Fruit fly (Drosophila melanogaster) whole organism, embryonic: ENCODE results near the gene Piezo.

ENCODE experiments used
- ATbp ChIP-seq: fragments of 200-800 bp; sonication (Bioruptor generic); optimal IDR thresholded peaks from 2 replicates; lab custom pipeline; 2017; ENCODE audit warnings: missing biosample characterization, mild to moderate bottlenecking, missing genetic modification characterization, missing genetic modification reagents
- BEAF-32 ChIP-seq: fragments of 200-800 bp; sonication (Bioruptor generic); optimal IDR thresholded peaks from 3 replicates; lab custom pipeline; 2017; ENCODE audit warnings: missing biosample characterization, missing genetic modification characterization, mild to moderate bottlenecking, moderate library complexity, missing genetic modification reagents
- Bdp1 ChIP-seq: fragments of 200-800 bp; sonication (Bioruptor generic); optimal IDR thresholded peaks from 3 replicates; lab custom pipeline; 2016; ENCODE audit warnings: missing biosample characterization, missing genetic modification characterization
- CG10431 ChIP-seq: fragments of 200-800 bp; sonication (Bioruptor generic); optimal IDR thresholded peaks from 3 replicates; lab custom pipeline; 2018; ENCODE audit warnings: missing biosample characterization, mild to moderate bottlenecking, missing genetic modification characterization
- CG11696 ChIP-seq: fragments of 200-800 bp; sonication (Bioruptor generic); IDR thresholded peaks from 2 replicates; pipeline ENCODE4 v1.3.6; 2022; ENCODE audit warnings: missing biosample characterization, missing genetic modification characterization
- CG12071 ChIP-seq: fragments of 200-800 bp; sonication (Bioruptor generic); optimal IDR thresholded peaks from 3 replicates; lab custom pipeline; 2018; ENCODE audit warnings: missing biosample characterization, mild to moderate bottlenecking, missing genetic modification characterization
- CG12155 ChIP-seq: fragments of 200-800 bp; sonication (Bioruptor generic); optimal IDR thresholded peaks from 3 replicates; lab custom pipeline; 2016; ENCODE audit warnings: missing biosample characterization, missing genetic modification characterization
- CG13424 ChIP-seq: fragments of 200-800 bp; sonication (Bioruptor generic); optimal IDR thresholded peaks from 2 replicates; lab custom pipeline; 2019; ENCODE audit warnings: missing biosample characterization, mild to moderate bottlenecking, missing genetic modification characterization, moderate library complexity
- CG14667 ChIP-seq: fragments of 200-800 bp; sonication (Bioruptor generic); IDR thresholded peaks from 2 replicates; pipeline ENCODE4 v1.3.6; 2022; ENCODE audit warnings: missing biosample characterization, missing genetic modification characterization
- CG14860 ChIP-seq: fragments of 200-800 bp; sonication (Bioruptor generic); IDR thresholded peaks from 3 replicates; pipeline ENCODE4 v1.3.6; 2022; ENCODE audit warnings: missing biosample characterization, missing genetic modification characterization; ENCODE audit not compliant: partially characterized antibody
- CG15601 ChIP-seq: fragments of 200-800 bp; sonication (Bioruptor generic); optimal IDR thresholded peaks from 3 replicates; lab custom pipeline; 2019; ENCODE audit warnings: missing biosample characterization, mild to moderate bottlenecking, missing genetic modification characterization, moderate library complexity
- CG17186 ChIP-seq: fragments of 200-800 bp; sonication (Bioruptor generic); optimal IDR thresholded peaks from 3 replicates; lab custom pipeline; 2017; ENCODE audit warnings: missing biosample characterization, missing genetic modification reagents, missing genetic modification characterization
- CG17802 ChIP-seq: fragments of 200-800 bp; sonication (Bioruptor generic); optimal IDR thresholded peaks from 2 replicates; lab custom pipeline; 2018; ENCODE audit warnings: missing biosample characterization, mild to moderate bottlenecking, missing genetic modification characterization, moderate library complexity
- CG18262 ChIP-seq: fragments of 200-800 bp; optimal IDR thresholded peaks from 3 replicates; lab custom pipeline; 2019; ENCODE audit warnings: missing biosample characterization, mild to moderate bottlenecking, missing genetic modification characterization, moderate library complexity
- CG2199 ChIP-seq: fragments of 200-800 bp; sonication (Bioruptor generic); IDR thresholded peaks from 3 replicates; pipeline ENCODE4 v1.3.6; 2022; ENCODE audit warnings: missing biosample characterization, missing genetic modification characterization
- CG31441 ChIP-seq: fragments of 200-800 bp; sonication (Bioruptor generic); IDR thresholded peaks from 2 replicates; pipeline ENCODE4 v1.3.6; 2022; ENCODE audit warnings: missing biosample characterization, missing genetic modification characterization
- CG33213 ChIP-seq: fragments of 200-800 bp; sonication (Bioruptor generic); optimal IDR thresholded peaks from 3 replicates; lab custom pipeline; 2016; ENCODE audit warnings: missing biosample characterization, missing genetic modification characterization
- CG33557 ChIP-seq: fragments of 200-800 bp; sonication (Bioruptor generic); optimal IDR thresholded peaks from 2 replicates; lab custom pipeline; 2019; ENCODE audit warnings: missing biosample characterization, mild to moderate bottlenecking, missing genetic modification characterization, moderate library complexity
- CG34422 ChIP-seq: fragments of 200-800 bp; sonication (Bioruptor generic); IDR thresholded peaks from 3 replicates; pipeline ENCODE4 v1.3.6; 2022; ENCODE audit warnings: missing biosample characterization, missing genetic modification characterization
- CG6272 ChIP-seq: fragments of 200-800 bp; sonication (Bioruptor generic); IDR thresholded peaks from 2 replicates; pipeline ENCODE4 v1.3.6; 2022; ENCODE audit warnings: missing biosample characterization, missing genetic modification characterization
- CG6854 ChIP-seq: fragments of 200-800 bp; sonication (Bioruptor generic); optimal IDR thresholded peaks from 3 replicates; lab custom pipeline; 2017; ENCODE audit warnings: missing biosample characterization, mild to moderate bottlenecking, missing genetic modification characterization
- CG8281 ChIP-seq: fragments of 200-800 bp; sonication (Bioruptor generic); optimal IDR thresholded peaks from 2 replicates; lab custom pipeline; 2018; ENCODE audit warnings: missing biosample characterization, mild to moderate bottlenecking, missing genetic modification characterization, moderate library complexity
- Dbx ChIP-seq: fragments of 200-800 bp; sonication (Bioruptor generic); IDR thresholded peaks from 3 replicates; pipeline ENCODE4 v1.3.6; 2022; ENCODE audit warnings: missing biosample characterization, missing genetic modification characterization
- Dref ChIP-seq: fragments of 200-800 bp; sonication (Bioruptor generic); IDR thresholded peaks from 2 replicates; pipeline ENCODE4 v1.3.6; 2022; ENCODE audit warnings: missing biosample characterization, missing genetic modification characterization
- HLH3B ChIP-seq: fragments of 200-800 bp; sonication (Bioruptor generic); IDR thresholded peaks from 2 replicates; pipeline ENCODE4 v1.3.6; 2022; ENCODE audit warnings: missing biosample characterization, missing genetic modification characterization
- HLH4C ChIP-seq: fragments of 200-800 bp; sonication (Bioruptor generic); IDR thresholded peaks from 3 replicates; pipeline ENCODE4 v1.3.6; 2022; ENCODE audit warnings: missing biosample characterization, missing genetic modification characterization; ENCODE audit not compliant: partially characterized antibody
- MBD-R2 ChIP-seq: fragments of 200-800 bp; sonication (Bioruptor generic); IDR thresholded peaks from 2 replicates; pipeline ENCODE4 v1.3.6; 2022; ENCODE audit warnings: missing biosample characterization, missing genetic modification characterization
- Rx ChIP-seq: fragments of 200-800 bp; sonication (Bioruptor generic); IDR thresholded peaks from 2 replicates; pipeline ENCODE4 v1.3.6; 2022; ENCODE audit warnings: missing biosample characterization, missing genetic modification characterization
- Sin3A ChIP-seq: fragments of >200 bp; optimal IDR thresholded peaks from 2 replicates; lab custom pipeline; 2018
- Usf ChIP-seq: fragments of 200-800 bp; sonication (Bioruptor generic); optimal IDR thresholded peaks from 2 replicates; lab custom pipeline; 2017; ENCODE audit warnings: missing genotype, missing biosample characterization, missing genetic modification characterization
- YL-1 ChIP-seq: fragments of 200-800 bp; sonication (Bioruptor generic); optimal IDR thresholded peaks from 3 replicates; lab custom pipeline; 2017; ENCODE audit warnings: missing biosample characterization, mild to moderate bottlenecking, missing genetic modification characterization
- ab ChIP-seq: fragments of 200-800 bp; sonication (Bioruptor generic); optimal IDR thresholded peaks from 2 replicates; lab custom pipeline; 2016; ENCODE audit warnings: missing biosample characterization, missing genetic modification characterization
- ase ChIP-seq: fragments of 200-800 bp; sonication (Bioruptor generic); IDR thresholded peaks from 3 replicates; pipeline ENCODE4 v1.3.6; 2022; ENCODE audit warnings: missing biosample characterization, missing genetic modification characterization
- bcd ChIP-seq: fragments of 200-800 bp; sonication (Bioruptor generic); optimal IDR thresholded peaks from 2 replicates; lab custom pipeline; 2017; ENCODE audit warnings: missing biosample characterization, mild to moderate bottlenecking, missing genetic modification characterization
- cato ChIP-seq: fragments of 200-800 bp; sonication (Bioruptor generic); optimal IDR thresholded peaks from 2 replicates; lab custom pipeline; 2016; ENCODE audit warnings: missing biosample characterization, missing genetic modification characterization, borderline replicate concordance
- crp ChIP-seq, 2 experiments: fragments of 200-800 bp; sonication (Bioruptor generic); optimal IDR thresholded peaks; 2 replicates in 1 of 2; 3 replicates in 1 of 2; lab custom pipeline; 2017; ENCODE audit warnings: missing biosample characterization in 2 of 2, missing genetic modification characterization in 2 of 2, mild to moderate bottlenecking in 1 of 2, moderate library complexity in 1 of 2
- fd96Cb ChIP-seq: fragments of 200-800 bp; sonication (Bioruptor generic); optimal IDR thresholded peaks from 2 replicates; lab custom pipeline; 2018; ENCODE audit warnings: missing biosample characterization, mild to moderate bottlenecking, missing genetic modification characterization, moderate library complexity
- hth ChIP-seq: fragments of >200 bp; optimal IDR thresholded peaks from 2 replicates; lab custom pipeline; 2017; ENCODE audit warnings: inconsistent platforms
- insv ChIP-seq, 2 experiments: fragments of 200-800 bp; sonication (Bioruptor generic); optimal IDR thresholded peaks; 3 replicates each; lab custom pipeline; 2016 to 2018; ENCODE audit warnings: missing biosample characterization in 2 of 2, missing genetic modification characterization in 2 of 2
- ken ChIP-seq: fragments of 200-800 bp; sonication (Bioruptor generic); IDR thresholded peaks from 3 replicates; pipeline ENCODE4 v1.3.6; 2022; ENCODE audit warnings: missing biosample characterization, missing genetic modification characterization
- oc ChIP-seq: fragments of 200-800 bp; sonication (Bioruptor generic); optimal IDR thresholded peaks from 2 replicates; lab custom pipeline; 2018; ENCODE audit warnings: missing biosample characterization, mild to moderate bottlenecking, missing genetic modification characterization, moderate library complexity
- onecut ChIP-seq: fragments of 200-800 bp; sonication (Bioruptor generic); IDR thresholded peaks from 2 replicates; pipeline ENCODE4 v1.3.6; 2022; ENCODE audit warnings: missing biosample characterization, missing genetic modification characterization
- slbo ChIP-seq: fragments of 200-800 bp; sonication (Bioruptor generic); IDR thresholded peaks from 2 replicates; pipeline ENCODE4 v1.3.6; 2022; ENCODE audit warnings: missing biosample characterization, missing genetic modification characterization
- sob ChIP-seq: fragments of 200-800 bp; sonication (Bioruptor generic); IDR thresholded peaks from 2 replicates; pipeline ENCODE4 v1.3.6; 2022; ENCODE audit warnings: missing biosample characterization, missing genetic modification characterization
- sqz ChIP-seq: fragments of 200-800 bp; sonication (Bioruptor generic); optimal IDR thresholded peaks from 3 replicates; lab custom pipeline; 2018; ENCODE audit warnings: missing biosample characterization, mild to moderate bottlenecking, missing genetic modification characterization
- unc-4 ChIP-seq: fragments of 200-800 bp; sonication (Bioruptor generic); IDR thresholded peaks from 2 replicates; pipeline ENCODE4 v1.3.6; 2022; ENCODE audit warnings: missing biosample characterization, missing genetic modification characterization; ENCODE audit not compliant: partially characterized antibody
- wdn ChIP-seq: fragments of 200-800 bp; sonication (Bioruptor generic); IDR thresholded peaks from 2 replicates; pipeline ENCODE4 v1.3.6; 2022; ENCODE audit warnings: missing biosample characterization, missing genetic modification characterization

Gene Piezo

DNA sequence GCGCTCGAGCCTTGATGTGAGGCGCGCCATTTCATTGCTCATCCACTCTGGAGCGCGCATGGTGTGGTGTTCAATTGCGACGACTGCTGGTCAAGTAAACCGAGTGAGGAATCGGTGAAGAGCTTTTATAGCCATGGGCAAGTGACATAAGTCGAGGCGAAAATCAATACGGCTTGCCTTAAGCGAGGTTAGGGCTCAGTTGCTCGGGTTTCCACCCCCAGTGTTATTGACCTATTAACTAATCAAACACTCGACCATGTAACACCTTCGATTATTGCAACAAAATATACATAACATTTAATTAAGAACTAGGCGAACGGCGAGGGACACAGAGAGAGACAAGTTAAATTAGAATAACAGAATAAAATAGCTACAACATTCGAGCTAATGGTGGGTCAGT, 27.8 kb downstream of the Piezo start, which contains the start of gene CG34134:
CG34134 (minus strand) TSS at position 101 of the 400 bp plus-strand sequence.
- TF ChIP-seq oc (tag; lab: Kevin White, UChicago) (no peak), CG34422 (GFP tag; lab: Robert Waterston, UW) (no peak), Dbx (GFP tag; lab: Robert Waterston, UW) (no peak), CG6854 (no peak), CG33213 (GFP tag; lab: Kevin White, UChicago) (no peak), ATbp (GFP tag; lab: Kevin White, UChicago) (no peak), CG8281 (tag; lab: Kevin White, UChicago) (no peak), fd96Cb (tag; lab: Kevin White, UChicago) (no peak), ase (no peak), slbo (GFP tag; lab: Robert Waterston, UW) (no peak), cato (GFP tag; lab: Kevin White, UChicago) (no peak), CG11696 (GFP tag; lab: Robert Waterston, UW) (no peak), bcd (GFP tag; lab: Kevin White, UChicago) (no peak)

DNA sequence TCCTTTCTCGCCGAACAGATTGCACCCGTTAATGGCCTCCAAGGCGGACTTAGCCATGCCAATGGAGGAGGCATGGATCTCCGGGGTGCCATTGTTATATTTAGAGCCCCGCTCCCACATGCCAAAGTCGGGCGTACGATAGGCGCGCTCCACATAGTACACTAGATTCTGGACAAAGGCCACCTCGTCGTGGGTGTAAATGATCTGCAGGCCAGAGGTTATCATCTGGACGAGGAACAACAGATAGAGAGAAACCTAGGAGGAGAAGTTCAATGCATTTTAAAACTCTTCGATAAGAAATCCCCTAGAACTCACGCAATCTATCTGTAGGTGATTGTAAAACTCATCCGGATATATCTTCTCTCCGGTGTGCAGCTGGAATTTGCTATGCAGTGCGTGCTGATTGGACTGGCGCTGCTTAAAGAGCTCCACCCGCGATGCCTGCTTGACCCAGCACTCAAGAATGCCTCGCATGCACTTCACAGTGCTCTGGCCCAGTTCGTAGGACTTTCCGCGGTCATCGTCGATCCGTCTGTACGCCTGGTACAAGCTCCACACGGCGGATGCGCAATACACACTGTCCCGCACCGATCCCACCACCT, 33.0 kb downstream of the Piezo start:
- TF ChIP-seq CG10431 (GFP tag; lab: Kevin White, UChicago), result no peak
- TF ChIP-seq hth (lab: Kevin White, UChicago), result no peak
- no peak for TF ChIP-seq Dref
- peak; percentile 31; the same call in 1 of the 3 replicates for TF ChIP-seq ken (GFP tag; lab: Robert Waterston, UW)
- no peak for TF ChIP-seq insv (GFP tag; optimal IDR thresholded peaks at IDR 0.05; lab: Kevin White, UChicago)
- no peak for TF ChIP-seq YL-1 (GFP tag; lab: Kevin White, UChicago)
- no peak for TF ChIP-seq CG14667 (GFP tag; lab: Robert Waterston, UW)
- TF ChIP-seq ab (GFP tag; lab: Kevin White, UChicago), result no peak
- 0 out of 3 replicates have a peak, but pooled peaks have one; percentile 35 for TF ChIP-seq CG14860

DNA sequence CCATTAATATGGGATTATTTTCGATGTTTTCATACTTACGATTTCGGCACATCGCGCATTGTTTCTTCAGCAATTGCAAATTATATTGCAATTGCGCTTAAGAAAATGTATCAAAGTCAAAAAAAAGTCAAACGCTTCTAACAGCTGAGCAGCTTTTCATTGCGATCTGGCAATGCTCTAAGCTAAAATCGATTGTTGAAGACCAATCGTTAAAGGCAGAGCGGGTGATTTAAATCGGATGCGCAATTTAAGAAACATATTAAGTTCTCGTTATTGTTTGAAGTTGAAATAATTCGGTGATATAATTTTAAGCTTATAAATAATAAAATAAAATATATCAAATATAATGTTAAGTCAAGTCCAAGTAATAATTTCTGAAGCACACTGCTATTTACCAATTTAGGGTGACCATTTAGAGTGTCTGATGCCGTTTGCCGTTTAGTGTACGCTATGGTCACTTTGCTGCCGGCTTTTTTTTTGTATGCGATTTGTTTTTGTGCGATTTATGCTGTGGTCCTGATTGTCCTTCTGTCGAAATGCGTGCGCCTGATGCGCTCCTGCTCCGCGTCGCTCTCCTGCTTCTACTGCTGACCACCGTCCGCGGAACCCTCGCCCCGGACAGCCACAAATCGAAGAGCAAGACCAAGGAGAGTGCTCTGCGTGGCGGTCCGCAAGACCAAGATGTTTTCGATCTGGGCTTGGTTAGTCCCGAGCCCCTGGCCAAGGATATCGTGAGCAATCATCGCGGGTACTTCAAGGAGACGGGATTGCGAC, 34.1 kb downstream of the Piezo start, which contains the start of the genes CG8475 and CG8460:
CG8475 (minus strand) TSS at position 162 of the 774 bp plus-strand sequence.
CG8460 (plus strand) TSS at position 437 of the 774 bp plus-strand sequence.
- TF ChIP-seq MBD-R2, result peak; percentile 51; the same call in 1 of the 2 replicates
- no peak for TF ChIP-seq CG33557
- no peak for TF ChIP-seq CG17186
- TF ChIP-seq Rx, result no peak
- peak; percentile 18 for TF ChIP-seq Sin3A
- no peak for TF ChIP-seq CG31441
- peak; percentile 47; the same call in 2 of the 3 replicates for TF ChIP-seq HLH4C (GFP tag; lab: Robert Waterston, UW)
- TF ChIP-seq CG17802, result no peak
- TF ChIP-seq onecut (GFP tag; lab: Robert Waterston, UW), result peak; percentile 51
- peak; percentile 78; the same call in 1 of the 3 replicates for TF ChIP-seq CG34422 (GFP tag; lab: Robert Waterston, UW)
- TF ChIP-seq CG12071, result no peak
- no peak for TF ChIP-seq CG2199 (GFP tag; lab: Robert Waterston, UW)
- TF ChIP-seq CG15601 (tag; lab: Kevin White, UChicago), result no peak
- TF ChIP-seq CG18262 (tag; lab: Kevin White, UChicago), result no peak
- peak; percentile 45 for TF ChIP-seq BEAF-32 (GFP tag; lab: Kevin White, UChicago)
- peak; percentile 57 for TF ChIP-seq unc-4 (GFP tag; lab: Robert Waterston, UW)
- no peak for TF ChIP-seq wdn (GFP tag; lab: Robert Waterston, UW)
- TF ChIP-seq Bdp1 (GFP tag; lab: Kevin White, UChicago), result no peak
- no peak for TF ChIP-seq CG12155 (GFP tag; lab: Kevin White, UChicago)
- peak; percentile 33 to 90 for TF ChIP-seq crp (GFP tag; optimal IDR thresholded peaks at IDR 0.05; lab: Kevin White, UChicago)
- TF ChIP-seq HLH3B (GFP tag; lab: Robert Waterston, UW), result no peak
- TF ChIP-seq CG6272 (GFP tag; lab: Robert Waterston, UW), result no peak
- no peak for TF ChIP-seq CG13424 (tag; lab: Kevin White, UChicago)
- TF ChIP-seq sqz (GFP tag; lab: Kevin White, UChicago), result peak; percentile 97
- no peak for TF ChIP-seq Usf (GFP tag; lab: Kevin White, UChicago)
- TF ChIP-seq sob (GFP tag; lab: Robert Waterston, UW), result no peak
